Worm (Caenorhabditis elegans): ENCODE measurements around the gene lpd-9.

Gene lpd-9

DNA sequence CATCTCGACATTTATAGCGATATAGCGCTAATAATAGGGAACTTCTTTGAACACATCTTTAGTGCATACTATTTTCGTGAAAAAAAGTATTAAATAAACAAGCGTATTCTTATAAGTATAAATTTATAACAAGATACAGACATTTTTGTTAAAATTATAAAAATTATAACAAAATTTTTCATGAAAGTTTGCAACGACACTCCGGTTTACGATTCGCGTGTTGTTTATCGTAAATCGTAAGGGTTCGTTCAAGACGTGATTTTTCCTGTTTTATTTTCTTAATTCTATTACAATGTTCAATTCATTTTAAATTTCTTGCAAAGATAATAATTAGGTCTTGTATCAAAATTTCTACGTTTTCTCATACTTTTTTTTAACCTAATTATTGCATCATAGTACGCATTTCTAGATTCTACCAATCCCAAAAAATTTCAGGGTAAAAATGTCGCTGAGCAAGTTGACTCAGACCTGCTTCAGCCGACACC lies 19.6 kb downstream of the lpd-9 start, which contains the start of gene scpl-4:
scpl-4 (plus strand) TSS at position 435 of the 485 bp plus-strand sequence.
- TF ChIP-seq ceh-13 (GFP tag; optimal IDR thresholded peaks at IDR 0.05) (no peak), ets-7 (tag; optimal IDR thresholded peaks at IDR 0.05) (no peak), scrt-1 (GFP tag; IDR thresholded peaks at IDR 0.05) (no peak), ceh-36 (tag; optimal IDR thresholded peaks at IDR 0.05) (no peak), tbx-37 (GFP tag; conservative IDR thresholded peaks at IDR 0.05) (no peak)

DNA sequence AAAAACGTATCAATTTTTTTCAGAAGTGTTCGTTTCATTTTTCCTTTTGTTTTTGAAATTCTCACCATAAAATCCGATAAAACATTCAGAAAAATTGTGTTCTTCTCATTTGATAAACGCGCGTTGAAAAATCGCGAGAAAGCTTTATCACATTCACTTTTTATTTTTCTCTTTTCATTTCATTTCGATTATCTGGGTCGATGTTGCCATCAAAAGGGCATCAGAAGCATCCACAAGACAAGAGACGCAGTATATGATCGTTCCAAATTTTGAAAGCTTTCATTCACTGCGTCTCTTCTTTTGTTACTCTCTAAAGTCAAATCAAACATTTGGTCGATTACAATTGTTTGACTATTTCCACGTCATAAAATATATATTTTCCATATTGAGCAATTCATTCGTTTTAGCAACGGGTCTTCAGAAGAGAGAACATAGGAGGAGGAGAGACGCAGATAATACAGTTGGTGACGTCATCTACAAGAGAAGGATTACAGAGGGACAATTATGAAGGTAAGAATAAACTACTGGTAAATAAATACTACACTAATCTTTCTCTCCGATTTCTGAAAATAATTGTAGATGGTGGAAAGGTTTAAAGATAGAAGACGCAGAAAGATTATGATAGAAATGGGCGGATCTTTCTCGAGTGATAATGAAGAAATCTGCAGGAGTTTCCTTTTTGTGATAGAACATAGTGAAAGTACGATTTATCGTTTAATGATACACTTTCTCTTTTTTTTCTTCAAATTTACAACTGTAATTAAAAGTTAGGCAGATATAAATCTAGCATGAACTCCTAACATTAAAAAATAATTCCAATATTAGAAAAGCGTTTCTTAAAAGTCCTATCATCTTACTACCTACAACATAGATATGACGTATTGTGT lies 23.2 kb downstream of the lpd-9 start, which contains the start of gene H27A22.1:
H27A22.1 (plus strand) TSS at position 505 of the 887 bp plus-strand sequence.
- no peak for TF ChIP-seq tra-4 (tag; optimal IDR thresholded peaks at IDR 0.05)
- TF ChIP-seq ets-7 (tag; optimal IDR thresholded peaks at IDR 0.05), result no peak
- TF ChIP-seq scrt-1 (GFP tag; IDR thresholded peaks at IDR 0.05), result no peak
- TF ChIP-seq F13C5.2 (tag; optimal IDR thresholded peaks at IDR 0.05), result no peak
- TF ChIP-seq hnd-1 (tag; optimal IDR thresholded peaks at IDR 0.05), result no peak
- no peak for TF ChIP-seq aly-1 (tag; optimal IDR thresholded peaks at IDR 0.05)
- no peak for TF ChIP-seq ceh-13 (GFP tag; optimal IDR thresholded peaks at IDR 0.05)
- TF ChIP-seq ceh-36 (tag; optimal IDR thresholded peaks at IDR 0.05), result no peak
- no peak for TF ChIP-seq tbx-37 (GFP tag; conservative IDR thresholded peaks at IDR 0.05)
- TF ChIP-seq flt-1 (GFP tag; IDR thresholded peaks at IDR 0.05), result no peak
- TF ChIP-seq pes-1 (GFP tag; IDR thresholded peaks at IDR 0.05), result no peak
- TF ChIP-seq sea-1 (GFP tag; conservative IDR thresholded peaks at IDR 0.05), result no peak
- TF ChIP-seq B0310.2 (tag; optimal IDR thresholded peaks at IDR 0.05), result no peak
- no peak for TF ChIP-seq hmg-4 (GFP tag; optimal IDR thresholded peaks at IDR 0.05)
- no peak for TF ChIP-seq hmbx-1 (tag; optimal IDR thresholded peaks at IDR 0.05)

DNA sequence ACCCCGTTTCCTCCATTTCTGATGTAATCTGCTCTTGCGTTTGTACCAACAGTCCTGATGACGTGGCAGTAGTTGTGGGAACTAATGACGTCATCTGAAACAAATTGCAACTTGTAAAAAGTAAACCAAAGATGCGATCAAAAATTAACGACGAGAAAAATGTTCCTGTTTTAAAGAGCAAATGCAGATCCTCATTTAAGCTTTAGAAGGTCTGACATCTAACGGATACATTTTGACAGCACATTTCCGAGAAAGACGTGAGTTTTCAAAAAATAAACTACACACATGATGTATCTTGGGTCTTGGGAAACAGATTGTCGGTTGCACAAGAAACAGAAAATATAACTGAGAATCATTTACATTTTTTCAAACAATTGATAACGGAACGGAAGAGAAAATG lies 36.4 kb downstream of the lpd-9 start, which contains the start of gene H09F14.1:
H09F14.1 (minus strand) TSS at position 101 of the 400 bp plus-strand sequence.
- TF ChIP-seq flt-1 (GFP tag; IDR thresholded peaks at IDR 0.05), result no peak
- TF ChIP-seq ceh-13 (GFP tag; optimal IDR thresholded peaks at IDR 0.05), result no peak
- TF ChIP-seq tra-4 (tag; optimal IDR thresholded peaks at IDR 0.05), result no peak
- no peak for TF ChIP-seq ceh-36 (tag; optimal IDR thresholded peaks at IDR 0.05)
- TF ChIP-seq hmg-4 (GFP tag; optimal IDR thresholded peaks at IDR 0.05), result no peak
- TF ChIP-seq F13C5.2 (tag; optimal IDR thresholded peaks at IDR 0.05), result no peak
- TF ChIP-seq ama-1 (optimal IDR thresholded peaks at IDR 0.05), result no peak
- TF ChIP-seq pes-1 (GFP tag; IDR thresholded peaks at IDR 0.05), result no peak
- TF ChIP-seq sea-1 (GFP tag; conservative IDR thresholded peaks at IDR 0.05), result no peak
- TF ChIP-seq tbx-11 (GFP tag; IDR thresholded peaks at IDR 0.05), result no peak
- TF ChIP-seq aly-1 (tag; optimal IDR thresholded peaks at IDR 0.05), result no peak
- no peak for TF ChIP-seq B0310.2 (tag; optimal IDR thresholded peaks at IDR 0.05)
- TF ChIP-seq hnd-1 (tag; optimal IDR thresholded peaks at IDR 0.05), result no peak
- no peak for TF ChIP-seq tbx-37 (GFP tag; conservative IDR thresholded peaks at IDR 0.05)
- TF ChIP-seq ets-7 (tag; optimal IDR thresholded peaks at IDR 0.05), result no peak
- TF ChIP-seq hmbx-1 (tag; optimal IDR thresholded peaks at IDR 0.05), result no peak
- no peak for TF ChIP-seq scrt-1 (GFP tag; IDR thresholded peaks at IDR 0.05)
